Fruit fly (Drosophila melanogaster) whole organism, embryonic: ENCODE results near the gene ast.

Experiments
- Atf-2 ChIP-seq: fragments of 200-800 bp; sonication (Bioruptor generic); optimal IDR thresholded peaks from 2 replicates; lab custom pipeline; 2016; ENCODE audit warnings: missing biosample characterization, missing genetic modification characterization
- Bteb2 ChIP-seq: fragments of 200-800 bp; sonication (Bioruptor generic); optimal IDR thresholded peaks from 2 replicates; lab custom pipeline; 2016; ENCODE audit warnings: missing biosample characterization, missing genetic modification characterization
- CG10274 ChIP-seq: fragments of 200-800 bp; sonication (Bioruptor generic); optimal IDR thresholded peaks from 3 replicates; lab custom pipeline; 2017; ENCODE audit warnings: missing biosample characterization, mild to moderate bottlenecking, missing genetic modification characterization
- CG12219 ChIP-seq: fragments of 200-800 bp; sonication (Bioruptor generic); optimal IDR thresholded peaks from 3 replicates; lab custom pipeline; 2018; ENCODE audit warnings: missing biosample characterization, mild to moderate bottlenecking, missing genetic modification characterization
- CG12391 ChIP-seq: fragments of 200-800 bp; sonication (Bioruptor generic); optimal IDR thresholded peaks from 3 replicates; lab custom pipeline; 2018; ENCODE audit warnings: missing biosample characterization, mild to moderate bottlenecking, missing genetic modification characterization, moderate library complexity
- CG13123 ChIP-seq: fragments of 200-800 bp; sonication (Bioruptor generic); optimal IDR thresholded peaks from 2 replicates; lab custom pipeline; 2016; ENCODE audit warnings: missing biosample characterization, missing genetic modification characterization
- CG13424 ChIP-seq: fragments of 200-800 bp; sonication (Bioruptor generic); optimal IDR thresholded peaks from 2 replicates; lab custom pipeline; 2019; ENCODE audit warnings: missing biosample characterization, mild to moderate bottlenecking, missing genetic modification characterization, moderate library complexity
- CG15073 ChIP-seq: fragments of 200-800 bp; sonication (Bioruptor generic); optimal IDR thresholded peaks from 2 replicates; lab custom pipeline; 2016; ENCODE audit warnings: missing biosample characterization, missing genetic modification characterization
- CG1602 ChIP-seq: fragments of 200-800 bp; sonication (Bioruptor generic); optimal IDR thresholded peaks from 3 replicates; lab custom pipeline; 2016; ENCODE audit warnings: missing biosample characterization, missing genetic modification characterization
- CG18262 ChIP-seq: fragments of 200-800 bp; optimal IDR thresholded peaks from 3 replicates; lab custom pipeline; 2019; ENCODE audit warnings: missing biosample characterization, mild to moderate bottlenecking, missing genetic modification characterization, moderate library complexity
- CG1832 ChIP-seq: fragments of 200-800 bp; sonication (Bioruptor generic); optimal IDR thresholded peaks from 2 replicates; lab custom pipeline; 2017; ENCODE audit warnings: missing biosample characterization, mild to moderate bottlenecking, missing genetic modification characterization, inconsistent platforms
- CG18599 ChIP-seq: fragments of 200-800 bp; sonication (Bioruptor generic); optimal IDR thresholded peaks from 3 replicates; lab custom pipeline; 2017; ENCODE audit warnings: missing biosample characterization, missing genetic modification characterization, mild to moderate bottlenecking, moderate library complexity, missing genetic modification reagents
- CG2875 ChIP-seq: fragments of 200-800 bp; sonication (Bioruptor generic); optimal IDR thresholded peaks from 2 replicates; lab custom pipeline; 2017; ENCODE audit warnings: missing biosample characterization, mild to moderate bottlenecking, missing genetic modification characterization, missing genetic modification reagents
- CG2889 ChIP-seq: fragments of 200-800 bp; sonication (Bioruptor generic); IDR thresholded peaks from 3 replicates; pipeline ENCODE4 v1.3.6; 2022; ENCODE audit warnings: missing biosample characterization, missing genetic modification characterization
- CG42726 ChIP-seq: fragments of 200-800 bp; sonication (Bioruptor generic); IDR thresholded peaks from 2 replicates; pipeline ENCODE4 v1.3.6; 2022; ENCODE audit warnings: missing biosample characterization, missing genetic modification characterization; ENCODE audit not compliant: partially characterized antibody
- CG4360 ChIP-seq: fragments of 200-800 bp; sonication (Bioruptor generic); IDR thresholded peaks from 2 replicates; pipeline ENCODE4 v1.3.6; 2022; ENCODE audit warnings: missing biosample characterization, missing genetic modification characterization
- CG4617 ChIP-seq: fragments of 200-800 bp; sonication (Bioruptor generic); optimal IDR thresholded peaks from 3 replicates; lab custom pipeline; 2016; ENCODE audit warnings: missing biosample characterization, missing genetic modification characterization, borderline replicate concordance
- CG6175 ChIP-seq: fragments of 200-800 bp; sonication (Bioruptor generic); IDR thresholded peaks from 3 replicates; pipeline ENCODE4 v1.3.6; 2022; ENCODE audit warnings: missing biosample characterization, missing genetic modification characterization
- CG6254 ChIP-seq: fragments of 200-800 bp; sonication (Bioruptor generic); optimal IDR thresholded peaks from 3 replicates; lab custom pipeline; 2017; ENCODE audit warnings: mild to moderate bottlenecking, missing biosample characterization, missing genetic modification reagents, missing genetic modification characterization
- CG6683 ChIP-seq: fragments of 200-800 bp; sonication (Bioruptor generic); optimal IDR thresholded peaks from 2 replicates; lab custom pipeline; 2017; ENCODE audit warnings: missing biosample characterization, mild to moderate bottlenecking, missing genetic modification characterization, missing genetic modification reagents
- CG6689 ChIP-seq: fragments of 200-800 bp; sonication (Bioruptor generic); IDR thresholded peaks from 2 replicates; pipeline ENCODE4 v1.3.6; 2022; ENCODE audit warnings: missing biosample characterization, missing genetic modification characterization
- CG9215 ChIP-seq: fragments of 200-800 bp; sonication (Bioruptor generic); IDR thresholded peaks from 2 replicates; pipeline ENCODE4 v1.3.6; 2022; ENCODE audit warnings: missing biosample characterization, missing genetic modification characterization
- CG9727 ChIP-seq: fragments of 200-800 bp; sonication (Bioruptor generic); optimal IDR thresholded peaks from 3 replicates; lab custom pipeline; 2017; ENCODE audit warnings: missing biosample characterization, mild to moderate bottlenecking, missing genetic modification characterization
- D19A ChIP-seq: fragments of 200-800 bp; optimal IDR thresholded peaks from 3 replicates; lab custom pipeline; 2019; ENCODE audit warnings: missing biosample characterization, mild to moderate bottlenecking, missing genetic modification characterization, moderate library complexity
- Dek ChIP-seq: fragments of 200-800 bp; sonication (Bioruptor generic); optimal IDR thresholded peaks from 3 replicates; lab custom pipeline; 2019; ENCODE audit warnings: missing biosample characterization, mild to moderate bottlenecking, missing genetic modification characterization, moderate library complexity
- H15 ChIP-seq: fragments of 200-800 bp; sonication (Bioruptor generic); IDR thresholded peaks from 3 replicates; pipeline ENCODE4 v1.3.6; 2022; ENCODE audit warnings: missing biosample characterization, missing genetic modification characterization
- Hr78 ChIP-seq, 2 experiments: fragments of 200-800 bp in 1 of 2; fragments of >200 bp in 1 of 2; sonication (Bioruptor generic) in 1 of 2; optimal IDR thresholded peaks; 2 replicates each; lab custom pipeline; 2017 to 2019; ENCODE audit warnings: missing biosample characterization in 2 of 2, missing genetic modification characterization in 2 of 2, mild to moderate bottlenecking in 1 of 2, moderate library complexity in 1 of 2
- MESR4 ChIP-seq: fragments of 200-800 bp; sonication (Bioruptor generic); optimal IDR thresholded peaks from 2 replicates; lab custom pipeline; 2018; ENCODE audit warnings: missing biosample characterization, mild to moderate bottlenecking, missing genetic modification characterization, moderate library complexity
- Med ChIP-seq: fragments of 200-800 bp; sonication (Bioruptor generic); peaks from one replicate; lab custom pipeline; 2016; ENCODE audit warnings: missing biosample characterization, missing genetic modification characterization, mild to moderate bottlenecking, inconsistent platforms, moderate library complexity
- Mes4 ChIP-seq: fragments of 200-800 bp; sonication (Bioruptor generic); optimal IDR thresholded peaks from 2 replicates; lab custom pipeline; 2016; ENCODE audit warnings: missing biosample characterization, missing genetic modification characterization
- Ravus ChIP-seq: fragments of 200-800 bp; sonication (Bioruptor generic); IDR thresholded peaks from 2 replicates; pipeline ENCODE4 v1.3.6; 2022; ENCODE audit warnings: missing biosample characterization, missing genetic modification characterization
- Xrp1 ChIP-seq: fragments of 200-800 bp; sonication (Bioruptor generic); IDR thresholded peaks from 2 replicates; pipeline ENCODE4 v1.3.6; 2022; ENCODE audit warnings: missing biosample characterization, missing genetic modification characterization
- abd-A ChIP-seq: fragments of 200-800 bp; sonication (Bioruptor generic); optimal IDR thresholded peaks from 3 replicates; lab custom pipeline; 2019; ENCODE audit warnings: missing biosample characterization, mild to moderate bottlenecking, missing genetic modification characterization, moderate library complexity
- aop ChIP-seq: fragments of 200-800 bp; sonication (Bioruptor generic); IDR thresholded peaks from 2 replicates; pipeline ENCODE4 v1.3.6; 2022; ENCODE audit warnings: missing biosample characterization, missing genetic modification characterization
- ato ChIP-seq: fragments of 200-800 bp; sonication (Bioruptor generic); IDR thresholded peaks from 2 replicates; pipeline ENCODE4 v1.3.6; 2022; ENCODE audit warnings: missing biosample characterization, missing genetic modification characterization; ENCODE audit not compliant: partially characterized antibody
- dan ChIP-seq: fragments of 200-800 bp; sonication (Bioruptor generic); IDR thresholded peaks from 2 replicates; pipeline ENCODE4 v1.3.6; 2022; ENCODE audit warnings: missing biosample characterization, missing genetic modification characterization
- dmrt11E ChIP-seq: fragments of 200-800 bp; sonication (Bioruptor generic); optimal IDR thresholded peaks from 3 replicates; lab custom pipeline; 2018; ENCODE audit warnings: missing biosample characterization, mild to moderate bottlenecking, missing genetic modification characterization, moderate library complexity
- fd64A ChIP-seq: fragments of 200-800 bp; sonication (Bioruptor generic); optimal IDR thresholded peaks from 3 replicates; lab custom pipeline; 2018; ENCODE audit warnings: missing biosample characterization, mild to moderate bottlenecking, missing genetic modification characterization
- h ChIP-seq: fragments of >200 bp; optimal IDR thresholded peaks from 2 replicates; lab custom pipeline; 2017
- hb ChIP-seq: fragments of 200-800 bp; sonication (Bioruptor generic); IDR thresholded peaks from 3 replicates; pipeline ENCODE4 v1.3.6; 2022; ENCODE audit warnings: missing biosample characterization, missing genetic modification characterization; ENCODE audit not compliant: partially characterized antibody
- insv ChIP-seq, 2 experiments: fragments of 200-800 bp; sonication (Bioruptor generic); optimal IDR thresholded peaks; 3 replicates each; lab custom pipeline; 2016 to 2018; ENCODE audit warnings: missing biosample characterization in 2 of 2, missing genetic modification characterization in 2 of 2
- lilli ChIP-seq: fragments of 200-800 bp; sonication (Bioruptor generic); optimal IDR thresholded peaks from 3 replicates; lab custom pipeline; 2016; ENCODE audit warnings: missing biosample characterization, missing genetic modification characterization
- nerfin-1 ChIP-seq: fragments of 200-800 bp; sonication (Bioruptor generic); optimal IDR thresholded peaks from 3 replicates; lab custom pipeline; 2019; ENCODE audit warnings: missing biosample characterization, mild to moderate bottlenecking, missing genetic modification characterization, moderate library complexity
- p53 ChIP-seq: fragments of 200-800 bp; sonication (Bioruptor generic); optimal IDR thresholded peaks from 2 replicates; lab custom pipeline; 2016; ENCODE audit warnings: missing biosample characterization, missing genetic modification characterization
- phol ChIP-seq: fragments of 200-800 bp; sonication (Bioruptor generic); optimal IDR thresholded peaks from 3 replicates; lab custom pipeline; 2018; ENCODE audit warnings: missing biosample characterization, mild to moderate bottlenecking, missing genetic modification characterization, moderate library complexity
- sim ChIP-seq: fragments of 200-800 bp; sonication (Bioruptor generic); IDR thresholded peaks from 2 replicates; pipeline ENCODE4 v1.3.6; 2022; ENCODE audit warnings: missing biosample characterization, missing genetic modification characterization
- so ChIP-seq: fragments of 200-800 bp; sonication (Bioruptor generic); IDR thresholded peaks from 3 replicates; pipeline ENCODE4 v1.3.6; 2022; ENCODE audit warnings: missing biosample characterization, missing genetic modification characterization
- ssp ChIP-seq: fragments of 200-800 bp; sonication (Bioruptor generic); IDR thresholded peaks from 2 replicates; pipeline ENCODE4 v1.3.6; 2022; ENCODE audit warnings: missing biosample characterization, missing genetic modification characterization
- stwl ChIP-seq: fragments of 200-800 bp; sonication (Bioruptor generic); optimal IDR thresholded peaks from 3 replicates; lab custom pipeline; 2018; ENCODE audit warnings: missing biosample characterization, mild to moderate bottlenecking, missing genetic modification characterization, moderate library complexity
- z ChIP-seq: fragments of 200-800 bp; sonication (Bioruptor generic); IDR thresholded peaks from 3 replicates; pipeline ENCODE4 v1.3.6; 2022; ENCODE audit warnings: missing biosample characterization, missing genetic modification characterization
- zen2 ChIP-seq: fragments of 200-800 bp; sonication (Bioruptor generic); IDR thresholded peaks from 3 replicates; pipeline ENCODE4 v1.3.6; 2022; ENCODE audit warnings: missing biosample characterization, missing genetic modification characterization; ENCODE audit not compliant: partially characterized antibody

Gene ast

DNA sequence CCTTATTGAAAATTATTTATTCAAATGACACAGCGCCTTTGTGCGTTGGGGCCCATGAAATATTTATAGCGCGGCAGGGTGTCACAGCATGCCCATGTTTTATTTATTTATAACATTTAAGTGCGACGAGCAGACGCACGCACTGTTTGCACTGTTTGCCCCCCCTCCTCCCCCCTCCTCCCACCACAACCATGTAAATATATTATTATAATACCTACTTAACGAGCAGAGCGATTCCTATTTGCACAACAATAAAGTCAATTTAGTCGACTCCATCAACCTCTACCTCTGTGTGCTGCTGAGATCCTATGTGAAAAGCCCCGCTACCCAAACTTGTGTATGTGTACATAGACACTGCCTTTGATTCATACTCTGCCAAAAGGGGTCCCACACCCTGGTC lies 17.0 kb downstream of the ast start (continued):
- TF ChIP-seq zen2 (GFP tag; lab: Robert Waterston, UW) (no peak), Atf-2 (no peak), CG13123 (GFP tag; lab: Kevin White, UChicago) (no peak), abd-A (tag; lab: Kevin White, UChicago) (no peak), CG9215 (GFP tag; lab: Robert Waterston, UW) (no peak), ssp (GFP tag; lab: Robert Waterston, UW) (no peak), hb (no peak), CG13424 (peak; percentile 20), D19A (tag; lab: Kevin White, UChicago) (no peak), stwl (tag; lab: Kevin White, UChicago) (no peak), phol (tag; lab: Kevin White, UChicago) (no peak), CG2889 (no peak), MESR4 (GFP tag; lab: Kevin White, UChicago) (no peak), Mes4 (GFP tag; lab: Kevin White, UChicago) (no peak), CG18262 (tag; lab: Kevin White, UChicago) (no peak), CG9727 (GFP tag; lab: Kevin White, UChicago) (peak; percentile 16), CG2875 (GFP tag; lab: Kevin White, UChicago) (peak; percentile 70), CG4360 (GFP tag; lab: Robert Waterston, UW) (no peak), H15 (GFP tag; lab: Robert Waterston, UW) (no peak), CG12219 (GFP tag; lab: Kevin White, UChicago) (no peak), Ravus (no peak), CG15073 (no peak), CG1832 (GFP tag; lab: Kevin White, UChicago) (no peak), Med (GFP tag; lab: Kevin White, UChicago) (peak; percentile 68), CG6683 (GFP tag; lab: Kevin White, UChicago) (peak; percentile 25), CG4617 (GFP tag; lab: Kevin White, UChicago) (no peak), CG10274 (GFP tag; lab: Kevin White, UChicago) (no peak), Xrp1 (GFP tag; lab: Robert Waterston, UW) (peak; percentile 47; the same call in 1 of the 2 replicates), CG6689 (GFP tag; lab: Robert Waterston, UW) (no peak), so (GFP tag; lab: Robert Waterston, UW) (no peak), sim (GFP tag; lab: Robert Waterston, UW) (no peak), Dek (tag; lab: Kevin White, UChicago) (no peak), h (lab: Kevin White, UChicago) (no peak), ato (no peak), CG42726 (no peak), aop (GFP tag; lab: Robert Waterston, UW) (no peak), CG12391 (peak; percentile 27), dan (GFP tag; lab: Robert Waterston, UW) (no peak), fd64A (GFP tag; lab: Kevin White, UChicago) (peak; percentile 54), dmrt11E (no peak), CG6254 (GFP tag; lab: Kevin White, UChicago) (peak; percentile 1), Hr78 (GFP tag; optimal IDR thresholded peaks at IDR 0.05; lab: Kevin White, UChicago) (peak in 1 of 2 experiments; percentile 68), Bteb2 (GFP tag; lab: Kevin White, UChicago) (no peak), CG6175 (GFP tag; lab: Robert Waterston, UW) (no peak), CG1602 (GFP tag; lab: Kevin White, UChicago) (no peak), CG18599 (peak; percentile 37), insv (GFP tag; optimal IDR thresholded peaks at IDR 0.05; lab: Kevin White, UChicago) (no peak), lilli (GFP tag; lab: Kevin White, UChicago) (no peak), nerfin-1 (tag; lab: Kevin White, UChicago) (no peak), z (GFP tag; lab: Robert Waterston, UW) (no peak), p53 (no peak)
